Worm (Caenorhabditis elegans) whole organism, L3 larva: ENCODE results near the gene Y67D8B.1.

Experiments
- ZK546.5 ChIP-seq: sonication (generic microtip); optimal IDR thresholded peaks from 2 replicates; lab custom pipeline; 2017; ENCODE audit warnings: missing biosample characterization, missing genetic modification characterization
- aly-2 ChIP-seq: fragments of 150-350 bp; optimal IDR thresholded peaks from 2 replicates; lab custom pipeline; 2014; ENCODE audit warnings: missing biosample characterization, missing genetic modification characterization
- lin-39 ChIP-seq: fragments of 150-350 bp; optimal IDR thresholded peaks from 2 replicates; lab custom pipeline; 2018; ENCODE audit warnings: missing biosample characterization, missing genetic modification reagents, missing genetic modification characterization
- nhr-237 ChIP-seq: fragments of 150-350 bp; optimal IDR thresholded peaks from 2 replicates; lab custom pipeline; 2014; ENCODE audit warnings: missing biosample characterization, missing genetic modification characterization
- nhr-28 ChIP-seq: fragments of 150-350 bp; optimal IDR thresholded peaks from 2 replicates; lab custom pipeline; 2014; ENCODE audit warnings: missing biosample characterization, missing genetic modification characterization
- nhr-77 ChIP-seq: fragments of 150-350 bp; optimal IDR thresholded peaks from 2 replicates; lab custom pipeline; 2014; ENCODE audit warnings: missing biosample characterization, missing genetic modification characterization
- pha-4 ChIP-seq: fragments of 150-350 bp; optimal IDR thresholded peaks from 2 replicates; lab custom pipeline; 2014; ENCODE audit warnings: missing biosample characterization, missing genetic modification reagents, missing genetic modification characterization
- sea-2 ChIP-seq: fragments of 150-350 bp; sonication (generic microtip); optimal IDR thresholded peaks from 4 replicates; lab custom pipeline; 2014; ENCODE audit warnings: missing biosample characterization, missing genetic modification reagents, missing genetic modification characterization
- zag-1 ChIP-seq: fragments of 150-350 bp; optimal IDR thresholded peaks from 2 replicates; lab custom pipeline; 2014; ENCODE audit warnings: missing biosample characterization, missing genetic modification characterization
- ztf-4 ChIP-seq: fragments of 150-350 bp; optimal IDR thresholded peaks from 2 replicates; lab custom pipeline; 2014; ENCODE audit warnings: missing biosample characterization, missing genetic modification characterization

- TF ChIP-seq aly-2 (tag; lab: Kevin White, UChicago) (no peak), ztf-4 (tag; lab: Kevin White, UChicago) (no peak), ZK546.5 (no peak), nhr-77 (tag; lab: Kevin White, UChicago) (no peak), lin-39 (tag; lab: Kevin White, UChicago) (peak; percentile 88), nhr-237 (no peak), nhr-28 (tag; lab: Kevin White, UChicago) (no peak), pha-4 (tag; lab: Kevin White, UChicago) (no peak), zag-1 (tag; lab: Kevin White, UChicago) (no peak), sea-2 (GFP tag; lab: Kevin White, UChicago) (no peak)
These were observed 37.4 kb downstream of the Y67D8B.1 start for ce11 chrIV:3135000-3135399.
